Worm (Caenorhabditis elegans): ENCODE measurements around the gene kel-10.

DNA sequence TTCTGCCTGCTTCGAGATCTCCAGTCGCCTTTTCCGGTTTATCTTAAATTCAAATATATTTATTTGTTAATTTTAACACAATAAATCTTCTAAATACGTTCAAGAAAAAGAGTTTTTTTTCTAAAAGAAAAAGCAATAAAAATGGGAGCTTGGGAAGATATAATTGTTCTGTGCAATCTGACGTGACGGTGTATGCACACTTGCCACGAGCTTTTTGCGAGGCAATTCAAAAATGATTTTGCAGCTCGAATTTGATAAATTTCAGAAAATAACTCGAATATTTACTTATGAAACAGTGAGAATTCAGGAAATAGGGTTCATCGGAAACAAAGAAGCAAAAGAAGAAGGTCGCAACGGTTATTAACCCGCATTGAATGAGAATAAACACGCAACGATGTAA lies 8.2 kb downstream of the kel-10 start:
- TF ChIP-seq ref-1 (GFP tag; conservative IDR thresholded peaks at IDR 0.05), result no peak
- TF ChIP-seq cog-1 (tag; optimal IDR thresholded peaks at IDR 0.05), result no peak
- no peak for TF ChIP-seq T22C8.4 (GFP tag; IDR thresholded peaks at IDR 0.05)
- TF ChIP-seq ztf-29 (GFP tag; IDR thresholded peaks at IDR 0.05), result no peak
- TF ChIP-seq ztf-23 (GFP tag; IDR thresholded peaks at IDR 0.05), result no peak
- TF ChIP-seq flt-1 (GFP tag; IDR thresholded peaks at IDR 0.05), result no peak
- no peak for TF ChIP-seq tab-1 (GFP tag; IDR thresholded peaks at IDR 0.05)
